Fruit fly (Drosophila melanogaster) whole organism, wandering third instar larva: Measurements from ENCODE around the gene fusl.

Source experiments
- CG32264 ChIP-seq: fragments of 200-800 bp; sonication (Bioruptor generic); optimal IDR thresholded peaks from 2 replicates; lab custom pipeline; 2016; ENCODE audit warnings: missing biosample characterization, missing genetic modification characterization
- GATAd ChIP-seq: sonication (Bioruptor generic); optimal IDR thresholded peaks from 2 replicates; lab custom pipeline; 2016; ENCODE audit warnings: missing biosample characterization, missing genetic modification characterization
- Hr78 ChIP-seq: fragments of >200 bp; optimal IDR thresholded peaks from 2 replicates; lab custom pipeline; 2017; ENCODE audit warnings: missing biosample characterization, missing genetic modification characterization
- Hr83 ChIP-seq: fragments of 200-300 bp; sonication (Bioruptor generic); optimal IDR thresholded peaks from 2 replicates; lab custom pipeline; 2016; ENCODE audit warnings: missing biosample characterization, mild to moderate bottlenecking, missing genetic modification characterization, moderate library complexity; ENCODE audit not compliant: poor library complexity, severe bottlenecking
- Jra ChIP-seq: sonication (Bioruptor generic); optimal IDR thresholded peaks from 2 replicates; lab custom pipeline; 2016; ENCODE audit warnings: missing biosample characterization, missing genetic modification characterization
- N ChIP-seq: fragments of >200 bp; optimal IDR thresholded peaks from 2 replicates; lab custom pipeline; 2018; ENCODE audit warnings: missing biosample characterization, missing external identifiers, missing genetic modification characterization
- OdsH ChIP-seq: fragments of 200-800 bp; sonication (Bioruptor generic); optimal IDR thresholded peaks from 2 replicates; lab custom pipeline; 2016; ENCODE audit warnings: missing biosample characterization, mild to moderate bottlenecking, missing genetic modification characterization
- Rel ChIP-seq, 2 experiments: fragments of 200-800 bp; sonication (Bioruptor generic) in 1 of 2; optimal IDR thresholded peaks; 2 replicates in 1 of 2; 3 replicates in 1 of 2; lab custom pipeline; 2016 to 2019; ENCODE audit warnings: mild to moderate bottlenecking in 2 of 2, missing biosample characterization in 2 of 2, missing genetic modification characterization in 2 of 2, moderate library complexity in 1 of 2
- Vsx2 ChIP-seq: fragments of 200-300, 225-300 bp; sonication (Bioruptor generic); optimal IDR thresholded peaks from 2 replicates; lab custom pipeline; 2018; ENCODE audit warnings: missing biosample characterization, missing genetic modification characterization; ENCODE audit not compliant: partially characterized antibody
- br ChIP-seq: fragments of 200-800 bp; sonication (Bioruptor generic); optimal IDR thresholded peaks from 2 replicates; lab custom pipeline; 2016; ENCODE audit warnings: missing biosample characterization, missing genetic modification characterization
- brk ChIP-seq: fragments of 200-800 bp; sonication (Bioruptor generic); optimal IDR thresholded peaks from 2 replicates; lab custom pipeline; 2016; ENCODE audit warnings: missing biosample characterization, mild to moderate bottlenecking, missing genetic modification characterization
- h ChIP-seq: fragments of 200-800 bp; sonication (Bioruptor generic); optimal IDR thresholded peaks from 3 replicates; lab custom pipeline; 2016; ENCODE audit warnings: missing biosample characterization, mild to moderate bottlenecking, missing genetic modification characterization
- pan ChIP-seq: fragments of >200 bp; optimal IDR thresholded peaks from 2 replicates; lab custom pipeline; 2017
- psq ChIP-seq: fragments of 200-800 bp; sonication (Bioruptor generic); optimal IDR thresholded peaks from 3 replicates; lab custom pipeline; 2017; ENCODE audit warnings: missing biosample characterization, mild to moderate bottlenecking, missing genetic modification characterization, moderate library complexity
- sage ChIP-seq: fragments of 200-800 bp; sonication (Bioruptor generic); optimal IDR thresholded peaks from 2 replicates; lab custom pipeline; 2016; ENCODE audit warnings: missing biosample characterization, mild to moderate bottlenecking, missing genetic modification characterization
- sv ChIP-seq: fragments of 200-800 bp; sonication (Bioruptor generic); optimal IDR thresholded peaks from 3 replicates; lab custom pipeline; 2016; ENCODE audit warnings: missing biosample characterization, missing genetic modification characterization
- woc ChIP-seq: sonication (Bioruptor generic); optimal IDR thresholded peaks from 2 replicates; lab custom pipeline; 2016; ENCODE audit warnings: missing biosample characterization, mild to moderate bottlenecking, missing genetic modification characterization

The fusl gene

DNA sequence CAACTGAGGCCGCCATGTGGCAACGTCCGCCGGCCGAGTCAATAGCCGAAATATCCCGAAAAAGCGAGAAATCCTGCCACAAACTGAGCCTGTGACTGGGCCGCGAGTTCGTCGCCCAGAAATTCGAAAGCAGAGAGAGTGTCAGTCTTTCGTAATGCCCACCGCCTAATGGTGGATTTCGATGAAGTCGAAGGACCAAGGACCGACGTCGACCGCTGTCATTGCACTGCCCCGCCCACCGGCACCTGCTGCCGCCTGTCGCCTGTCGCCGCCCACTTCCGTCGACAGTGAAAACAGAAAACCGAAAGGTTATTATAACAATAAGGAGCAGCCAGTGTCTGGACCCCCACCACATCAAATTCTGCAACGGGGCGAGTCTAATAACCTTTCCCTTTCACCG, 51.3 kb downstream of the fusl start:
- TF ChIP-seq Hr78 (GFP tag; lab: Kevin White, UChicago) (no peak), sv (GFP tag; lab: Kevin White, UChicago) (no peak), Hr83 (GFP tag; lab: Kevin White, UChicago) (no peak), psq (no peak), h (GFP tag; lab: Kevin White, UChicago) (no peak), CG32264 (no peak), br (GFP tag; lab: Kevin White, UChicago) (no peak)

- TF ChIP-seq woc (no peak), OdsH (GFP tag; lab: Kevin White, UChicago) (no peak), brk (GFP tag; lab: Kevin White, UChicago) (no peak), Hr83 (GFP tag; lab: Kevin White, UChicago) (no peak), Rel (GFP tag; optimal IDR thresholded peaks at IDR 0.05; lab: Kevin White, UChicago) (no peak), Rel (tag; optimal IDR thresholded peaks at IDR 0.05; lab: Kevin White, UChicago) (no peak)
Observed at dm6 chr2L:5285860-5286259, 52.0 kb downstream of the fusl start.

DNA sequence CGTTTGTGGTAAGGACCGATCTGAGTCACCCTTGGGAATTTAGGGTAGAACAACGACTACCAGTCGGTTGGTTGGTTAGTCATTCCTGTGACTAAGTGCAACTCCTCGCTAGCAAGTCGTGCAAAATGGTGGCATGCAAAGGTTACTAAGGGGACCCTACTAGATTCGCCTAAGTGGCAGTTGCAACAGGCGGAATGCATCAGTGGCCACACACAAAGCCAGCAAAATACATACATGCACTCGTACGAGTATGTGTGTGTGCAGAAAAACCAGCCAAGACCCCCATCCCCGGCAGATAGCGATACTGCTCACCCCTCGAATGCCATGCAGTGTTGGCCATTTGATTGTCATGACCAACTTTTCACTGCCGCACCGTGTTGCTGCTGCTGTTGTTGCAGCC, 53.1 kb downstream of the fusl start:
- no peak for TF ChIP-seq Hr83 (GFP tag; lab: Kevin White, UChicago)
- no peak for TF ChIP-seq N
- no peak for TF ChIP-seq woc
- no peak for TF ChIP-seq pan (lab: Kevin White, UChicago)
- TF ChIP-seq GATAd (GFP tag; lab: Kevin White, UChicago): no peak
- TF ChIP-seq sage (GFP tag; lab: Kevin White, UChicago): no peak
- TF ChIP-seq Vsx2 (GFP tag; lab: Kevin White, UChicago): no peak
- TF ChIP-seq Jra: no peak
